Fruit fly (Drosophila melanogaster): ENCODE results near the gene Cwc25.

Cwc25 gene

DNA sequence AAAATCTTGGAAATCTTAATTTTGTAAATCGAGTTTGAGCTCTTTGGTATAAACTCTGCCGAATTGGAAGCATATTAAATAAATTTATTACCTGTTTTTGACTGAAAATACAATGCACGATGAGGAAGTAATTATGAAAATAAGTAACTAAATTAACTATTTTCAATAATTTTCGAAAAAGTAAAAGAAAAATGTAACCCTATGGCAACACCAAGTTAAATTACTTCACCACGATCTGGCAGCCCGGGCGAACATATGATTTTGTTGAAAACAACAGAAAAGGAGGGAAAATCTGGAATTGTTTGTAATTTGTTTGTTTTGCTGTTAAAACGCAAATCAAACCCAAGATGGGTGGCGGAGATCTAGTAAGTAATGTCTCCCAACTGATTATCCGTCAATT, at the start of gene Cwc25, which contains the start of gene CG9961:
Gene Cwc25, plus strand, starts transcription at position 247 of the 400 bp plus-strand sequence.
Gene CG9961, minus strand, starts transcription at position 83 of the 400 bp plus-strand sequence.
- TF ChIP-seq noc (tag; optimal IDR thresholded peaks at IDR 0.05), result no peak

DNA sequence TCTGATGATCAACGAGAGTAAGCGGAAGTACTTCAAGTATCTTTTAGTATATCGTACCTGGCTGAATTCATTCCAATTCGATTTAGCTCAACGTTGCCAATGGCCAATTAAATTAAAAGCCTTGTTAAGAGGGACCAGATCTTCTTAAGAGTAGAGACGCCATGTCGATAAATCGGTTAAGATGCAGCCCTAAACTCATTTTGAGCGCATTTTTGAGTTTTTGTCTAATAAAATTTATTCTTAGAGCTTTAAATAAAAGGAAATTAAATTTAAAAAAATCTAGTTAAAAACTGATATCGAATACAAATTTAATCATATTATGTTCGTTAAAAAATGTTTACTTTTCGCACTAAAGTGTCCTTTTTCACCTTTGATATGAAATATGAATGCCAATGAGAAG, 48.6 kb upstream of the Cwc25 start, which contains the start of gene Trf5:
Gene Trf5, minus strand, starts transcription at position 101 of the 400 bp plus-strand sequence.
- TF ChIP-seq noc (tag; optimal IDR thresholded peaks at IDR 0.05), result no peak

DNA sequence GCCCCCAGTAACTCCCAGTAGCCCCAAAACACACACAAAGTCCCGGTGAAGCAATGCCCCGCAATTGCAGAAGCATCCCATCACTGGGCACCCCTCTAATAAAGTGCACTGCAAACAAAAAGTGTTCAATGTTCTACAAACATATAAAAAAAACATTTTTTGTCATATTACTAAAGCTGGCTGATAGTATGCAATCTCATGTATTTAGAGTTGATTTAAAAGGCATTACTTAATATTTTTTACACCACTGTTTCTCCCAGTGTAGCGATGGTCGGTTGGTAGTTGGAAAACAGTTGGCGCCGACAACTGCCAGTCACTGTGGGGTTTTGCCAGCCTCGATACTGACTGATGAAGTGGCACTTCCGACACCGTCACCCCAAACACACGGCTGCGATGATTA, 24.5 kb upstream of the Cwc25 start:
- no peak for TF ChIP-seq noc (tag; optimal IDR thresholded peaks at IDR 0.05)

DNA sequence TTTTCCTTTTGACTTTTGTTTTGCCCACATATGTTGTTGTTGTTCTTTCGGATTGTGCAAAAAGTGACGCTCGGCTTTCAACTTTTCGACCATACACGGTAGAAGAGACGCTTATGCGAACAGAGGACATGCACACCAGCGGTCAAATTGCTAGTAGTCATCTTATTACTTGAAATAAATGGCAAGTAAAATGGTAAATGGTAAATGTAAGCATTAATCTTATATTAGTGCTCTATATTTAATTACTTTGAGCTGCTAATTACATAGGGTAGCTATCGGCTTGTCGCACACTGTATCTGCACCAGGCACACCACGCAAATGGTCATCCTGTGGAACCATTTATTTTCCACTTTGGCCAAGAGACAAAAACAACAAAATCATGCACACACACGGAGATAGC, 23.6 kb upstream of the Cwc25 start:
- TF ChIP-seq noc (tag; optimal IDR thresholded peaks at IDR 0.05), result no peak

DNA sequence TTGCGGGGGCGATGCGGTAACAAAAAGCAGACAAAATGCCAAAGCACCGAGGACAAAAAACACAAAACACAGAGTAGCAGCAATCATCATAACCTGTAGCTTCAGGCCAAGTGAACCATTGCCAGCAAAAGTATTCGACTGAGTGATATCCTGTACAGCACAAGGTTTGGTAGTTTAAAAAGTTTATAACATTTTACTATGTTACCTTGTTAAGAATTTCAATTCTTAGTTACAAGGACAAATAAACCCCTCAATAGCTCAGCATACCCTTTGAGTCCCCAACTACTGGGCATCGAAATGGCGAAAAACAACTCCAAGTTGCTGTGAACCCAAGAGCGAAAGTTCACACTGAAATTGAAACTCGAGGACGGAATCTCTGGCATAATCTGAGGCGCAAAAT, 21.8 kb upstream of the Cwc25 start:
- TF ChIP-seq noc (tag; optimal IDR thresholded peaks at IDR 0.05), result no peak

DNA sequence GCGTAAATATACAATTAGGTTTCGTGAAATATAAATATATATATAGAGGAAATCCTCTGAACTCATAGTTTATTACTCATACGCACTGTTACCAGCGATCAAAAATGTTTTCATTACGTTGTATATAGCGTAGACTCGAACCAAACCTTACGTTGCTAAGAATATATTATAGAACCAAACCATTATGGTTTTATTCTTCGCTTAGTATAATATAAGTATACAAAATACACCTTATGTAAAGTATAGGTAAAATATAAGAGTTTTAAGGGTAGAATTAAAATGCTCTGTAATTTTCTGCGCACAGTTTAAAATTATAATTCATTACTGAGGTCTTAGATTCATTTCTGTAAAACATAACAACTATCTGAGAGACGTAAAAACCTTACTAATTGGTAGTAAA, 20.4 kb upstream of the Cwc25 start:
- no peak for TF ChIP-seq noc (tag; optimal IDR thresholded peaks at IDR 0.05)

DNA sequence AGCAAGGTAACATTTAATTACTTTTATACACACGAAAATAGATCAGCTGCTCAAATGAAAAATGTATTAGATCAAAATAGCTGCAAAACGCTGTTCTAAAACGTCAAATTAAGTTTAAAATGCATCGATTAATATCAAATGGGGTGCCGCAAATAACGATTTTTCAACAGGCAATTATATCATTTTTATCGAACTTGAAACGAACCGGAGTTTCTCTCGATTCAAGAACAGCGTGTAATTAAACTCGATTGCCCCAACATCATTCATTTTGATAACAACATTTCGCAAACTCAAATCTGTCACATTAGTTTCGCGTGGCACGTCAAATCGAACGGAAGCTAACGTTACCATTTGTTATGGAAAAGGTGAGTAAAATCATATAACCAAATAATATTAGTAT, 19.5 kb upstream of the Cwc25 start, which contains the start of gene CG31689:
Gene CG31689, plus strand, starts transcription at position 301 of the 400 bp plus-strand sequence.
- no peak for TF ChIP-seq noc (tag; optimal IDR thresholded peaks at IDR 0.05)

DNA sequence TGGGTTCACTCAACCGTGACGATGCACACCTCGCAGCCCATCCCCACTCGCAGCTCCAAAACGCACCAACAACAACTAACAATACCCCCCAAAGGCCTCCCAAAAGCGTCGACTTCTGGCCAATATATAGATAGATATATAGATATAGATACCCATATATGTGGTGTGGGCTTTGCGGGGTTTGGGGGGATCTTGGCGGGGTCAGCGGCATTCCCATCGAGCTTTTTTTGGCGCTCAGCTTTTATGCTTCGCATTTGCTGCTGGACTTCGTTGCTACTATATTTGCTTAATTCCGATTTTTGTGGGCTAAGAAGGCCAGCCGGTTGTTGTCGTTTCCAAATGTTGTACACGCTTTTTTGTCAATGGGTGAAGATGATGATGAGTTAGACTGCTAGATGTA, 17.5 kb upstream of the Cwc25 start:
- TF ChIP-seq noc (tag; optimal IDR thresholded peaks at IDR 0.05), result no peak

DNA sequence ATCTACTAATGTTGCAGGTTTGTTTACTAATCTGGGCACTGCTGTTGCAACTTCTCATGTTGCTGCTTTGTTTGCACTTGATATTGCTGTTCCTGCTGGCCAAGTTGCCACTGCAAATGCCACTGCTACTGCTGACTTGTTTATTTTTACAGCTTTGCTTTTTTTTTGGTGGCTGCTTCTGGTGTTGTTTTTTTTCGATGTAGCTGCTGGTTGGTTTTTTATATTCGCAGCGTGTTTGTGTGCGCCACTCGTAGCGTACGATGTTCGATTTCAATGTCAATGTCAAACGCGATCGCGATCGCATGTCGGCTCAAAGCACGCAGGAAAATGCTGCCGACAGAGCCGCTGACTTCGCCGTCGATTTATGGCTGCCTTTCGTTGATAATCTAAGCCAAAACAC, 17.1 kb upstream of the Cwc25 start:
- no peak for TF ChIP-seq noc (tag; optimal IDR thresholded peaks at IDR 0.05)

DNA sequence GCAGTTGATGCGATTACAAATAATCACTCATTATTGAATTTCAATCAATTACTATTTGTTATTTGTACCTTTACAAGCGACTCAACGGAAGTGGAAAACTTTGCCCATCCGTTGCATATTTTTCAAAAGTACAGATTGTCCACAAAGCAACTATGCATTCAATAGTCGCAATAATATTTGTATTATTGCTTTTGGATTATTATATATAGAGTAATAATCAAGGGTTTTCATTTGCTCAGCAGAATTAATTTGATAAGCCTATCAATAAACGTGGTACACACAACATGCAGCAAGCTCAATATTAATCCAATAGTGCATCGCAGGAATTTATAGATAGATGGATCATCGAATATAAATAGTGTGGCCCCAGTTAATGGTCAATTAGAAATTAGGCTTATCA, 16.3 kb upstream of the Cwc25 start:
- TF ChIP-seq noc (tag; optimal IDR thresholded peaks at IDR 0.05), result no peak

DNA sequence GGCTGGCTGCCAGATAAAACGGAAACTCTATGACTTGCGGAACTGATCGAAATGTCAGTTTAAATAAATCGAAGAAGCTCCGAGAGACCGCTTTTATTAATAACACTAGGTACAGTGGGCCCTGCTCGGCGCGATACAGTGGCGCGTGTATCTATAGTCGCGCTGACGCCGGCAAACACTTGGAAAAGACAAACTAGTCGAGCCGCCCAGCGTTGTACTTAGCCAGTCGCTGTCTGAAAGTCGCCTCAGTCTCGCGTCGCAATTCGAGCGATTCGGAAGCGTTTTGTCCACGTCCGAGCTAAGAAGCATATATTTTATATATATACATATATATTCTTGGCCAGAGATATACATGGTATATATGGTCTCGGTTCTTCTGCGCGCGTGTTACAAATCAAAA, 15.0 kb upstream of the Cwc25 start:
- no peak for TF ChIP-seq noc (tag; optimal IDR thresholded peaks at IDR 0.05)

DNA sequence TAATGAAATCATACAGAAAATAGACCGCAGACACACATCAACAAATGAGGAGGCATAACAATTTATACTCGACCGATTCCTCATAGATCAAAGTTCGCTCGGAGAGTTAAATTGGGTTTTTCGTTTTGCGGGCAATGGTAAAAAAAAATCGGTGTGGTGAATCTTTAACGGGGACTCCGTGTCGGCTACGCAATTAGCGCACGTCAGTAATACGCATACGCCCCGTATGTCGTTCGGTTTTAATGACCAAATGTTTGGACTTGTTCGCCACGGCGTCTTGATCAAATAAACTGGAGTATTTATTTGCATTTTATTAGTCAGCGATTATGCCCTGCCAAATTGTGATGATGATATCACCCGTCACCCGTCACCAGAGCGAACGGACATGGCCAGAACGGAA, 14.1 kb upstream of the Cwc25 start:
- TF ChIP-seq noc (tag; optimal IDR thresholded peaks at IDR 0.05), result no peak

DNA sequence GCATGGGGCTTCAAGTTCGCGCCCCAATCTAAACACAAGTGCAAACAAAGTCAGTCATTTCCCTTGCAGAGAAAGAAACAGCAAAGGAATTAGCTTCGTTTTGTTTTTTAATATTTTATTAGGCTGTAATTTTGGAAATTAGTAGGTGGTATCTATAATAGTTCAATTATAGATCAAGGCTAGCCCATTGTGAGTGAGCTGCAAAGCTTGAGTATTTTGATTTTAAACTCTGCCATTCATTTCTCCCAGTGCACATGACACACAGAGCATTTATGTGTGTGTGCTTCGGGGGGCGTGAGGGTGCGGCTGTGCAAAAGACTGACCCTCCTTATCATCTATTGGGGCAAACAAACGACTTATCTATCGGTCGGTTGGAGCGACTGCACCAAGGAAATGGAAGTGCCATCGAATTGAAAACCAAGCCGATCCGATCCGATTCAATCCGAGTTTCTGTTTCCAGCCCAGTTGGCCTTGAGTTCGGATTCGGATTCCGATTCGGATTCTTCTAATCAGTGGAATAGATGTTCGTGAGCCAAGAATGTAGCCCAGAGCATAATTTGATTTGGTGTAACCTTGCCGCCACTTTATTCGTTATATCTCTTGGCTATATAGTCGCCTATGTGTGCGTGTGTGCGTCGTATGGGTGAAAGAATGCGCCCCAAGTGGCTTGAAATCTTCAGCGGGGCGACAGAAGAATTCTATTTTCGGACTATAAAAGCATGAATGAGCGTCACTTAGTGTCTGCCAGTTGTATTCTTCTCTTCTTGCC, 13.3 kb upstream of the Cwc25 start:
- no peak for TF ChIP-seq noc (tag; optimal IDR thresholded peaks at IDR 0.05)

DNA sequence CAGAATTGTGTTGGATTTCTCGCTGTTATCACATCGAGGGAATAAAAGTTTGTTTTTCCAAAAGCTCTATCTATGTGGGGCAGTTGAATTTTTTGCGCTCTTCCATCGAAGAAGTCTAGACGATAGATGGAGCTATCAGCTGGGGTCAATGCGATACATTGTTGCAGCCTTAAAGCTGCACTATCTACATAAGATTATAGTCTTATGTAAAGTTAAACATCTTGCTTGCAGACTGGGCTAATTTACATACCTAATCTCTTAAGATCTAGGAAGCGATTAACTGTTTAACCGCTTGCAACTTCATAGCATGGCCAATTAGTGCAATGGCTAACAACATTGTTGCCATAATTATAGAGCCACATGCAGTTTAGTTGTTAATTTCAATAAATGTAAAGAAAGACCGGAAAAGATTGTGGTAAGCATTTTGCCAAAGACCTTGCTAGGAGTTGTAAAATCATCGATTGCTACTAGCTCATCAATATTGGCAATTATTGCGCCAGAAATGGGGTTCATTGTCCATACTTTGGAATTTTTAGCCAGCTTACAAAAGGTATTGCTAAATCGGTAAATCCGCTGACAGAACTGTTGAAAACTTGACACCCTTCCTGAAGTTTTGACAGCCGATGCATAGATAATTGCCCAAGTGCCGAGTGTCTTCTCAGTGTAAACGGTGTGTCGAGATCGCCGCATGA, 12.6 kb upstream of the Cwc25 start:
- no peak for TF ChIP-seq noc (tag; optimal IDR thresholded peaks at IDR 0.05)

DNA sequence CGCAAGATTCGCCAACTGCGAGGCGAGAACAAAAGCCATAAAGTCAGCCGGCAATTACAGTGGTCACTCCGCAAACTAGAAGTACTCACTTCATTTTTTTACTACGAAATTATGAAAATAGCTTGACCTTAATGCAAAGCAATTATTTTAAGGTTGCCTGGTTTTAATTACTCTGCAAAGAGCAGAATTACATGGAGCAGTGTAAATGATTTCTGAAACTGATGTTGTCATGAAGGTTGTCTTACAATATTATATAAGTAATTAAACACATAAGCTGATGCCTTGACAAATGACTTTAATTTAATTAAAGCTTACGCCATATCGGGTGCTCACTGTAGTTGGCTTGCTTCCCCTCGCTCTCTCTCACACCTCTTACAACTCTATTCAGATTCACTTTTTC, 10.7 kb upstream of the Cwc25 start:
- peak; percentile 90 for TF ChIP-seq noc (tag; optimal IDR thresholded peaks at IDR 0.05)

DNA sequence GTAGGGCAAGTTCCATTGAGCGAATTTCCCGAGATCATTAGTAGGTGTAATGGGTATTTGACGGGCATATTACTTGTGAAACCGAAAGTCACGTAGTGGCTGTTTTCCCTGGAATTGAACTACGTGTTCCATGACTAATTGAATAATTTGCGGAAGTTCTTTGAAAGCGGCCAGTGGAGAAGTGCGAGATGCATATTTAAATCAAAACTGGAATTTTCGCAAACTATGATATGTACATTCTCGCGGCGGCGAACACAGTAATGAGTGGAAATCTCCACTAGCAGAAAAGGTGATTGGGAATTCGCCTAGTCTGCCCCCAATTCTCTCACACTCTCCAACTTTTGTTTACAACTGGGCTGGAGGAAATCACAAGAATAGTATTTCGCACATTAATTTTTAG, 10.0 kb upstream of the Cwc25 start:
- TF ChIP-seq noc (tag; optimal IDR thresholded peaks at IDR 0.05), result no peak

DNA sequence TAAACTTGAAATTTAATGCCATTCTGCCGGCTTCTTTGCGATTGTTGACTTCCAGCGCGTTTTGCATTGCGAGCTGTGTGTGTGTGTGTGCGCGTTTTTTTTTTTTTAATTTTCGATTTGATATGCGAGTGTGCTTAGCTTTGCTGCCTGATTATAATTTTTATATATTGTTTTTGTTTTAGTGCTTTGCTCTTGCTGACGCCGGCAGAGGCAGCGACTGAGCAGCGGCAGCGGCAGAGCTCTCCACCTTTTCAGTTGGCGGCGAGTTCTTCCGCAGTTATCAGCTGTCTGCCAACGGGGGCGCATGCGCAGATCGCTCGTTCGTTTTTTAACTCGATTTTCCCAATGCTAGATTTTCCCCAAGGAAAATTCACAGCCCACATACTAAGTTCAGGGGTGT, 9.4 kb upstream of the Cwc25 start:
- no peak for TF ChIP-seq noc (tag; optimal IDR thresholded peaks at IDR 0.05)

Data from whole organism, larva.